Fruit fly (Drosophila melanogaster): ENCODE results near the gene CG6933.

DNA sequence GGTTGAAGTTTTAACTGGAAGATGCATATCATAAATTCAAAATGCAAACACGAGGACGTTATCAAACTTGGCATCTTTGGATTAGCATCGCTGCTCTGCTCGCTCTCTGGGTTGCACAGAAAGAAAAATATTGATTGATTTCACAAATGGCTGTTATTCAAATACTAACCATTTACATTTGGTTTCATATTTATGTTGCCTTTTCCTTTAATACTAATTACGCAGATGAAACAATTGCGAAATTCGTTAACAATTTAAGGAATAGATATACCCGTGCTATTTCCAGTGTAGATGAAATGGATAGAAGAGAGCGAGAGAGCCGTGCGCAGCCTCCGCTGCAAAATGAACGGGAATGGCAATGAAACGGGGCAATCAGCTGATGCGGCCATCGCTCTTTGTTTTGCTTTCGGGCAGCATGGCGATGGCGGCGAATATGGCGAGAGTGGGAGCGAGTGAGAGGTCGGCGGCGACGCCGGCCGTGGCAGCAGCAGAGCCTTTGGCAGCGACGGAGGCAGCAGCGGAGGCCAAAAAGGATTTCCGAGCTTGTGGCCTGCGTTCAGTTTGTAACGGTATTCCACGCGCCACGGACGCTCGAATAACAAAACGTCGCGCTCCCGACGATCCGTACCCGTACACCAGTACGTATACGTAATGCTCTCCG lies 27.4 kb upstream of the CG6933 start, which contains the start of gene rdgC:
- peak; percentile 79 for TF ChIP-seq Pif1B (GFP tag; optimal IDR thresholded peaks at IDR 0.05)
- peak; percentile 98 for TF ChIP-seq CG4496 (GFP tag; IDR thresholded peaks at IDR 0.05)
- TF ChIP-seq CG9948 (tag; optimal IDR thresholded peaks at IDR 0.05): peak; percentile 87
- peak; percentile 69 for TF ChIP-seq CG10348 (GFP tag; IDR thresholded peaks at IDR 0.05)
- TF ChIP-seq CG34367 (tag; optimal IDR thresholded peaks at IDR 0.05): peak; percentile 89
- peak; percentile 97 for TF ChIP-seq Ets98B (GFP tag; IDR thresholded peaks at IDR 0.05)
- peak; percentile 86 for TF ChIP-seq rn (GFP tag; IDR thresholded peaks at IDR 0.05)

Measured in whole organism, pupa.